Fruit fly (Drosophila melanogaster) whole organism, embryonic: ENCODE data around the gene Tg.

ENCODE experiments used
- Bdp1 ChIP-seq: fragments of 200-800 bp; sonication (Bioruptor generic); optimal IDR thresholded peaks from 3 replicates; lab custom pipeline; 2016; ENCODE audit warnings: missing biosample characterization, missing genetic modification characterization
- Bgb ChIP-seq: fragments of 200-800 bp; sonication (Bioruptor generic); IDR thresholded peaks from 2 replicates; pipeline ENCODE4 v1.3.6; 2022; ENCODE audit warnings: missing biosample characterization, missing genetic modification characterization; ENCODE audit not compliant: partially characterized antibody
- CG10147 ChIP-seq: fragments of 200-800 bp; sonication (Bioruptor generic); optimal IDR thresholded peaks from 2 replicates; lab custom pipeline; 2019; ENCODE audit warnings: missing biosample characterization, mild to moderate bottlenecking, missing genetic modification characterization, moderate library complexity
- CG12744 ChIP-seq: fragments of 200-800 bp; sonication (Bioruptor generic); optimal IDR thresholded peaks from 2 replicates; lab custom pipeline; 2016; ENCODE audit warnings: missing biosample characterization, missing genetic modification characterization
- CG13296 ChIP-seq: fragments of 200-800 bp; sonication (Bioruptor generic); optimal IDR thresholded peaks from 3 replicates; lab custom pipeline; 2018; ENCODE audit warnings: missing biosample characterization, mild to moderate bottlenecking, missing genetic modification characterization
- CG15479 ChIP-seq: fragments of 200-800 bp; sonication (Bioruptor generic); optimal IDR thresholded peaks from 3 replicates; lab custom pipeline; 2019; ENCODE audit warnings: missing biosample characterization, mild to moderate bottlenecking, missing genetic modification characterization, moderate library complexity
- CG1602 ChIP-seq: fragments of 200-800 bp; sonication (Bioruptor generic); optimal IDR thresholded peaks from 3 replicates; lab custom pipeline; 2016; ENCODE audit warnings: missing biosample characterization, missing genetic modification characterization
- CG16815 ChIP-seq: fragments of 200-800 bp; sonication (Bioruptor generic); optimal IDR thresholded peaks from 3 replicates; lab custom pipeline; 2017; ENCODE audit warnings: missing biosample characterization, mild to moderate bottlenecking, missing genetic modification characterization
- CG17912 ChIP-seq: fragments of 200-800 bp; sonication (Bioruptor generic); optimal IDR thresholded peaks from 2 replicates; lab custom pipeline; 2018; ENCODE audit warnings: missing biosample characterization, mild to moderate bottlenecking, missing genetic modification characterization
- CG3163 ChIP-seq: fragments of 200-800 bp; sonication (Bioruptor generic); optimal IDR thresholded peaks from 3 replicates; lab custom pipeline; 2016; ENCODE audit warnings: missing biosample characterization, missing genetic modification characterization
- CG32767 ChIP-seq: fragments of 200-800 bp; sonication (Bioruptor generic); IDR thresholded peaks from 2 replicates; pipeline ENCODE4 v1.3.6; 2022; ENCODE audit warnings: missing biosample characterization, missing genetic modification characterization
- CG4282 ChIP-seq: fragments of 200-800 bp; sonication (Bioruptor generic); optimal IDR thresholded peaks from 2 replicates; lab custom pipeline; 2016; ENCODE audit warnings: missing biosample characterization, missing genetic modification characterization
- CG43689 ChIP-seq: fragments of 200-800 bp; sonication (Bioruptor generic); IDR thresholded peaks from 2 replicates; pipeline ENCODE4 v1.3.6; 2022; ENCODE audit warnings: missing biosample characterization, missing genetic modification characterization
- CG4820 ChIP-seq: fragments of 200-800 bp; sonication (Bioruptor generic); optimal IDR thresholded peaks from 3 replicates; lab custom pipeline; 2016; ENCODE audit warnings: missing biosample characterization, missing genetic modification characterization
- CG5245 ChIP-seq: fragments of 200-800 bp; sonication (Bioruptor generic); optimal IDR thresholded peaks from 3 replicates; lab custom pipeline; 2016; ENCODE audit warnings: missing biosample characterization, missing genetic modification characterization
- CG6175 ChIP-seq: fragments of 200-800 bp; sonication (Bioruptor generic); IDR thresholded peaks from 3 replicates; pipeline ENCODE4 v1.3.6; 2022; ENCODE audit warnings: missing biosample characterization, missing genetic modification characterization
- CG6683 ChIP-seq: fragments of 200-800 bp; sonication (Bioruptor generic); optimal IDR thresholded peaks from 2 replicates; lab custom pipeline; 2017; ENCODE audit warnings: missing biosample characterization, mild to moderate bottlenecking, missing genetic modification characterization, missing genetic modification reagents
- CG7372 ChIP-seq: fragments of 200-800 bp; sonication (Bioruptor generic); IDR thresholded peaks from 2 replicates; pipeline ENCODE4 v1.3.6; 2022; ENCODE audit warnings: missing biosample characterization, missing genetic modification characterization
- D ChIP-seq, 2 experiments: fragments of 200-800 bp in 1 of 2; fragments of >200 bp in 1 of 2; sonication (Bioruptor generic) in 1 of 2; optimal IDR thresholded peaks; 2 replicates in 1 of 2; 3 replicates in 1 of 2; lab custom pipeline; 2017; ENCODE audit warnings: mild to moderate bottlenecking in 1 of 2, missing biosample characterization in 1 of 2, missing genetic modification characterization in 1 of 2, missing genetic modification reagents in 1 of 2
- E2f1 ChIP-seq: fragments of 200-800 bp; sonication (Bioruptor generic); IDR thresholded peaks from 2 replicates; pipeline ENCODE4 v1.3.6; 2022; ENCODE audit warnings: missing biosample characterization, missing genetic modification characterization
- Ets97D ChIP-seq: fragments of 200-800 bp; sonication (Bioruptor generic); optimal IDR thresholded peaks from 3 replicates; lab custom pipeline; 2016; ENCODE audit warnings: missing biosample characterization, missing genetic modification characterization
- HmgZ ChIP-seq: fragments of 200-800 bp; sonication (Bioruptor generic); optimal IDR thresholded peaks from 2 replicates; lab custom pipeline; 2018; ENCODE audit warnings: missing biosample characterization, mild to moderate bottlenecking, missing genetic modification characterization
- Kr ChIP-seq: fragments of 200-800 bp; sonication (Bioruptor generic); optimal IDR thresholded peaks from 2 replicates; lab custom pipeline; 2017; ENCODE audit warnings: missing biosample characterization, mild to moderate bottlenecking, missing genetic modification characterization
- MTF-1 ChIP-seq: fragments of 200-800 bp; sonication (Bioruptor generic); optimal IDR thresholded peaks from 2 replicates; lab custom pipeline; 2018; ENCODE audit warnings: missing biosample characterization, mild to moderate bottlenecking, missing genetic modification characterization, borderline replicate concordance
- Med ChIP-seq: fragments of 200-800 bp; sonication (Bioruptor generic); peaks from one replicate; lab custom pipeline; 2016; ENCODE audit warnings: missing biosample characterization, missing genetic modification characterization, mild to moderate bottlenecking, inconsistent platforms, moderate library complexity
- Mrtf ChIP-seq: fragments of 200-800 bp; sonication (Bioruptor generic); IDR thresholded peaks from 3 replicates; pipeline ENCODE4 v1.3.6; 2022; ENCODE audit warnings: missing biosample characterization, missing genetic modification characterization
- NK7.1 ChIP-seq: fragments of 200-800 bp; sonication (Bioruptor generic); optimal IDR thresholded peaks from 3 replicates; lab custom pipeline; 2016; ENCODE audit warnings: missing biosample characterization, missing genetic modification characterization
- Nf-YC ChIP-seq: fragments of 200-800 bp; optimal IDR thresholded peaks from 3 replicates; lab custom pipeline; 2019; ENCODE audit warnings: missing biosample characterization, mild to moderate bottlenecking, missing genetic modification characterization, moderate library complexity
- Oli ChIP-seq: fragments of 200-800 bp; sonication (Bioruptor generic); optimal IDR thresholded peaks from 2 replicates; lab custom pipeline; 2018; ENCODE audit warnings: missing biosample characterization, mild to moderate bottlenecking, missing genetic modification characterization, moderate library complexity
- Rx ChIP-seq: fragments of 200-800 bp; sonication (Bioruptor generic); IDR thresholded peaks from 2 replicates; pipeline ENCODE4 v1.3.6; 2022; ENCODE audit warnings: missing biosample characterization, missing genetic modification characterization
- Taf1 ChIP-seq: fragments of 200-800 bp; sonication (Bioruptor generic); IDR thresholded peaks from 2 replicates; pipeline ENCODE4 v1.3.6; 2022; ENCODE audit warnings: missing biosample characterization, missing genetic modification characterization
- ap ChIP-seq: fragments of 200-800 bp; sonication (Bioruptor generic); IDR thresholded peaks from 2 replicates; pipeline ENCODE4 v1.3.6; 2022; ENCODE audit warnings: missing biosample characterization, missing genetic modification characterization
- bowl ChIP-seq: fragments of 200-800 bp; sonication (Bioruptor generic); IDR thresholded peaks from 2 replicates; pipeline ENCODE4 v1.3.6; 2022; ENCODE audit warnings: missing biosample characterization, missing genetic modification characterization
- cato ChIP-seq: fragments of 200-800 bp; sonication (Bioruptor generic); optimal IDR thresholded peaks from 2 replicates; lab custom pipeline; 2016; ENCODE audit warnings: missing biosample characterization, missing genetic modification characterization, borderline replicate concordance
- da ChIP-seq: fragments of 200-800 bp; sonication (Bioruptor generic); optimal IDR thresholded peaks from 2 replicates; lab custom pipeline; 2016; ENCODE audit warnings: missing biosample characterization, missing genetic modification characterization
- disco-r ChIP-seq: fragments of 200-800 bp; sonication (Bioruptor generic); optimal IDR thresholded peaks from 2 replicates; lab custom pipeline; 2016; ENCODE audit warnings: missing biosample characterization, missing genetic modification characterization
- dm ChIP-seq: fragments of 200-800 bp; sonication (Bioruptor generic); optimal IDR thresholded peaks from 3 replicates; lab custom pipeline; 2016; ENCODE audit warnings: missing biosample characterization, missing genetic modification characterization
- dpn ChIP-seq, 2 experiments: fragments of 200-800 bp; sonication (Bioruptor generic); optimal IDR thresholded peaks; 3 replicates each; lab custom pipeline; 2016; ENCODE audit warnings: missing biosample characterization in 2 of 2, missing genetic modification characterization in 2 of 2
- eyg ChIP-seq: fragments of 200-800 bp; sonication (Bioruptor generic); optimal IDR thresholded peaks from 3 replicates; lab custom pipeline; 2016; ENCODE audit warnings: missing biosample characterization, missing genetic modification characterization
- fru ChIP-seq: fragments of >200 bp; optimal IDR thresholded peaks from 2 replicates; lab custom pipeline; 2017
- ftz-f1 ChIP-seq: fragments of 200-800 bp; sonication (Bioruptor generic); optimal IDR thresholded peaks from 2 replicates; lab custom pipeline; 2016; ENCODE audit warnings: missing biosample characterization, missing genetic modification characterization
- ind ChIP-seq: fragments of 200-800 bp; sonication (Bioruptor generic); optimal IDR thresholded peaks from 3 replicates; lab custom pipeline; 2016; ENCODE audit warnings: missing biosample characterization, missing genetic modification characterization
- nmo ChIP-seq: fragments of 200-800 bp; sonication (Bioruptor generic); optimal IDR thresholded peaks from 2 replicates; lab custom pipeline; 2018; ENCODE audit warnings: missing biosample characterization, mild to moderate bottlenecking, missing genetic modification characterization, moderate library complexity
- odd ChIP-seq: fragments of 200-800 bp; sonication (Bioruptor generic); optimal IDR thresholded peaks from 2 replicates; lab custom pipeline; 2017; ENCODE audit warnings: missing biosample characterization, mild to moderate bottlenecking, missing genetic modification characterization
- otp ChIP-seq: fragments of 200-800 bp; sonication (Bioruptor generic); IDR thresholded peaks from 3 replicates; pipeline ENCODE4, ENCODE4 v1.3.6; 2022; ENCODE audit warnings: missing biosample characterization, missing genetic modification characterization
- pho ChIP-seq: fragments of 200-800 bp; sonication (Bioruptor generic); optimal IDR thresholded peaks from 2 replicates; lab custom pipeline; 2016; ENCODE audit warnings: missing biosample characterization, missing genetic modification characterization
- rib ChIP-seq: fragments of 200-800 bp; sonication (Bioruptor generic); IDR thresholded peaks from 2 replicates; pipeline ENCODE4 v1.3.6; 2022; ENCODE audit warnings: missing biosample characterization, missing genetic modification characterization
- ro ChIP-seq: fragments of 200-800 bp; sonication (Bioruptor generic); IDR thresholded peaks from 2 replicates; pipeline ENCODE4 v1.3.6; 2022; ENCODE audit warnings: missing biosample characterization, missing genetic modification characterization
- row ChIP-seq: fragments of 200-800 bp; sonication (Bioruptor generic); IDR thresholded peaks from 3 replicates; pipeline ENCODE4 v1.3.6; 2022; ENCODE audit warnings: missing biosample characterization, missing genetic modification characterization
- sens ChIP-seq: fragments of 200-800 bp; sonication (Bioruptor generic); peaks from one replicate; lab custom pipeline; 2016; ENCODE audit warnings: missing biosample characterization, missing genetic modification characterization
- tap ChIP-seq: fragments of 200-800 bp; optimal IDR thresholded peaks from 3 replicates; lab custom pipeline; 2019; ENCODE audit warnings: missing biosample characterization, mild to moderate bottlenecking, missing genetic modification characterization, moderate library complexity
- tgo ChIP-seq: fragments of 200-800 bp; sonication (Bioruptor generic); IDR thresholded peaks from 3 replicates; pipeline ENCODE4 v1.3.6; 2022; ENCODE audit warnings: missing biosample characterization, missing genetic modification characterization
- tx ChIP-seq: fragments of 200-800 bp; sonication (Bioruptor generic); optimal IDR thresholded peaks from 2 replicates; lab custom pipeline; 2016; ENCODE audit warnings: missing biosample characterization, missing genetic modification characterization

Tg gene

dm6 chr2L:7998655-7999054 lies 12.6 kb upstream of the Tg start, which contains the start of gene Sirup (continued):
- peak; percentile 14 for TF ChIP-seq tx
- peak; percentile 2 for TF ChIP-seq ftz-f1 (GFP tag; lab: Kevin White, UChicago)
- no peak for TF ChIP-seq MTF-1
- no peak for TF ChIP-seq Mrtf (GFP tag; lab: Robert Waterston, UW)
- TF ChIP-seq dm (GFP tag; lab: Kevin White, UChicago), result peak; percentile 18
- TF ChIP-seq Bgb (GFP tag; lab: Robert Waterston, UW), result peak; percentile 55; the same call in 1 of the 2 replicates
- peak; percentile 37 for TF ChIP-seq CG15479 (GFP tag; lab: Kevin White, UChicago)
- no peak for TF ChIP-seq Taf1 (GFP tag; lab: Robert Waterston, UW)
- TF ChIP-seq CG32767 (GFP tag; lab: Robert Waterston, UW), result no peak
- TF ChIP-seq disco-r, result no peak
- TF ChIP-seq CG13296 (GFP tag; lab: Kevin White, UChicago), result no peak
- no peak for TF ChIP-seq odd (GFP tag; lab: Kevin White, UChicago)
- TF ChIP-seq HmgZ, result peak; percentile 52
- TF ChIP-seq NK7.1 (GFP tag; lab: Kevin White, UChicago), result no peak
- no peak for TF ChIP-seq cato (GFP tag; lab: Kevin White, UChicago)
- peak; percentile 76 for TF ChIP-seq Ets97D (GFP tag; lab: Kevin White, UChicago)
- TF ChIP-seq fru, result no peak
- no peak for TF ChIP-seq sens (GFP tag; lab: Kevin White, UChicago)
- TF ChIP-seq otp (GFP tag; lab: Robert Waterston, UW), result no peak
- TF ChIP-seq dpn (GFP tag; optimal IDR thresholded peaks at IDR 0.05; lab: Kevin White, UChicago), result no peak
- TF ChIP-seq Med (GFP tag; lab: Kevin White, UChicago), result peak; percentile 56
- TF ChIP-seq Kr, result no peak
- no peak for TF ChIP-seq tgo (GFP tag; lab: Robert Waterston, UW)
- TF ChIP-seq row (GFP tag; lab: Robert Waterston, UW), result peak; percentile 25; the same call in 2 of the 3 replicates
- no peak for TF ChIP-seq Bdp1 (GFP tag; lab: Kevin White, UChicago)
- TF ChIP-seq bowl, result no peak
- no peak for TF ChIP-seq D (optimal IDR thresholded peaks at IDR 0.05; lab: Kevin White, UChicago)
- no peak for TF ChIP-seq D (GFP tag; optimal IDR thresholded peaks at IDR 0.05; lab: Kevin White, UChicago)
- no peak for TF ChIP-seq CG4820 (GFP tag; lab: Kevin White, UChicago)
- no peak for TF ChIP-seq tap
- no peak for TF ChIP-seq eyg (GFP tag; lab: Kevin White, UChicago)
- TF ChIP-seq E2f1 (GFP tag; lab: Robert Waterston, UW), result peak; percentile 29; the same call in 1 of the 2 replicates
- TF ChIP-seq da (GFP tag; lab: Kevin White, UChicago), result no peak
- no peak for TF ChIP-seq Oli (tag; lab: Kevin White, UChicago)
- no peak for TF ChIP-seq CG6683 (GFP tag; lab: Kevin White, UChicago)
- no peak for TF ChIP-seq CG12744 (GFP tag; lab: Kevin White, UChicago)
- peak; percentile 43 for TF ChIP-seq nmo (GFP tag; lab: Kevin White, UChicago)
- no peak for TF ChIP-seq CG43689 (GFP tag; lab: Robert Waterston, UW)
- TF ChIP-seq CG10147 (GFP tag; lab: Kevin White, UChicago), result no peak
- peak; percentile 11 for TF ChIP-seq CG17912 (GFP tag; lab: Kevin White, UChicago)
- no peak for TF ChIP-seq CG16815 (GFP tag; lab: Kevin White, UChicago)
- no peak for TF ChIP-seq CG6175
- TF ChIP-seq rib, result peak; percentile 15; the same call in 1 of the 2 replicates
- no peak for TF ChIP-seq CG1602 (GFP tag; lab: Kevin White, UChicago)
- no peak for TF ChIP-seq ind (GFP tag; lab: Kevin White, UChicago)
- no peak for TF ChIP-seq CG4282 (GFP tag; lab: Kevin White, UChicago)
- no peak for TF ChIP-seq Nf-YC
- no peak for TF ChIP-seq CG5245 (GFP tag; lab: Kevin White, UChicago)
- TF ChIP-seq ro (GFP tag; lab: Robert Waterston, UW), result no peak
- TF ChIP-seq pho (GFP tag; lab: Kevin White, UChicago), result no peak
- TF ChIP-seq Rx (GFP tag; lab: Robert Waterston, UW), result no peak
- TF ChIP-seq CG3163 (GFP tag; lab: Kevin White, UChicago), result no peak
- peak; percentile 40; the same call in 1 of the 2 replicates for TF ChIP-seq CG7372
- TF ChIP-seq ap (GFP tag; lab: Robert Waterston, UW), result no peak
